Worm (Caenorhabditis elegans) whole organism, L1 larva: ENCODE measurements around the gene C01G10.10.
A peak's percentile ranks its signal among the peaks of the same experiment; 100 is the strongest.

ENCODE experiments used
- C04F5.9 ChIP-seq: sonication (generic microtip); optimal IDR thresholded peaks from 2 replicates; lab custom pipeline; 2016; ENCODE audit warnings: missing genetic modification characterization, missing compliant biosample characterization
- C16A3.4 ChIP-seq: fragments of 150-350 bp; optimal IDR thresholded peaks from 2 replicates; lab custom pipeline; 2014; ENCODE audit warnings: missing biosample characterization, missing genetic modification characterization
- F16B12.6 ChIP-seq: fragments of 150-350 bp; optimal IDR thresholded peaks from 2 replicates; lab custom pipeline; 2014; ENCODE audit warnings: missing biosample characterization, missing genetic modification characterization
- Y116A8C.19 ChIP-seq: sonication (generic microtip); optimal IDR thresholded peaks from 2 replicates; lab custom pipeline; 2016; ENCODE audit warnings: missing compliant biosample characterization, missing genetic modification characterization, borderline replicate concordance
- aha-1 ChIP-seq: fragments of 150-350 bp; optimal IDR thresholded peaks from 2 replicates; lab custom pipeline; 2014; ENCODE audit warnings: missing biosample characterization, missing genetic modification characterization
- alr-1 ChIP-seq: fragments of 200-800 bp; sonication (Bioruptor generic); optimal IDR thresholded peaks from 2 replicates; lab custom pipeline; 2018; ENCODE audit warnings: borderline replicate concordance, mild to moderate bottlenecking, missing genetic modification characterization, missing compliant biosample characterization
- ceh-63 ChIP-seq: fragments of 200-800 bp; sonication (Bioruptor generic); optimal IDR thresholded peaks from 2 replicates; lab custom pipeline; 2018; ENCODE audit warnings: mild to moderate bottlenecking, missing genetic modification characterization, missing compliant biosample characterization
- ceh-8 ChIP-seq: fragments of 200-800 bp; sonication (Bioruptor generic); optimal IDR thresholded peaks from 2 replicates; lab custom pipeline; 2018; ENCODE audit warnings: mild to moderate bottlenecking, missing genetic modification characterization, moderate library complexity, missing compliant biosample characterization
- ceh-82 ChIP-seq, 3 experiments: fragments of 150-350 bp in 1 of 3; sonication (generic microtip) in 2 of 3; optimal IDR thresholded peaks; 2 replicates each; lab custom pipeline; 2014 to 2017; ENCODE audit warnings: missing biosample characterization in 3 of 3, missing genetic modification characterization in 3 of 3
- ceh-90 ChIP-seq: sonication (generic microtip); optimal IDR thresholded peaks from 2 replicates; lab custom pipeline; 2016; ENCODE audit warnings: missing genetic modification characterization, missing compliant biosample characterization
- dpl-1 ChIP-seq, 3 experiments: fragments of 150-350 bp in 2 of 3; sonication (generic microtip) in 1 of 3; optimal IDR thresholded peaks; 2 replicates each; lab custom pipeline; 2014 to 2017; ENCODE audit warnings: missing biosample characterization in 3 of 3, missing genetic modification characterization in 3 of 3, missing genetic modification reagents in 3 of 3
- efl-3 ChIP-seq: fragments of 200-800 bp; sonication (Bioruptor generic); optimal IDR thresholded peaks from 2 replicates; lab custom pipeline; 2018; ENCODE audit warnings: mild to moderate bottlenecking, missing genetic modification characterization, missing compliant biosample characterization
- egl-13 ChIP-seq: sonication (generic microtip); optimal IDR thresholded peaks from 2 replicates; lab custom pipeline; 2016; ENCODE audit warnings: missing genotype, missing genetic modification reagents, missing genetic modification characterization, missing compliant biosample characterization
- egl-27 ChIP-seq, 2 experiments: fragments of 150-350 bp in 1 of 2; sonication (generic microtip); optimal IDR thresholded peaks; 3 replicates each; lab custom pipeline; 2017 to 2018; ENCODE audit warnings: missing biosample characterization in 2 of 2, missing genetic modification characterization in 2 of 2, missing genetic modification reagents in 2 of 2
- elt-3 ChIP-seq, 6 experiments: fragments of 150-350 bp in 1 of 6; sonication (generic microtip); optimal IDR thresholded peaks; 2 replicates each; lab custom pipeline; 2017 to 2018; ENCODE audit warnings: missing biosample characterization in 6 of 6, missing genetic modification characterization in 6 of 6, inconsistent platforms in 1 of 6
- fkh-8 ChIP-seq: sonication (generic microtip); optimal IDR thresholded peaks from 2 replicates; lab custom pipeline; 2016; ENCODE audit warnings: mild to moderate bottlenecking, missing genetic modification characterization, missing compliant biosample characterization
- fos-1 ChIP-seq: fragments of 150-350 bp; optimal IDR thresholded peaks from 2 replicates; lab custom pipeline; 2014; ENCODE audit warnings: missing biosample characterization, missing genetic modification characterization
- hlh-4 ChIP-seq: sonication (generic microtip); optimal IDR thresholded peaks from 2 replicates; lab custom pipeline; 2016; ENCODE audit warnings: mild to moderate bottlenecking, missing genetic modification characterization, missing compliant biosample characterization
- irx-1 ChIP-seq: sonication (generic microtip); optimal IDR thresholded peaks from 2 replicates; lab custom pipeline; 2016; ENCODE audit warnings: missing genetic modification characterization, missing compliant biosample characterization
- isw-1 ChIP-seq: fragments of 200-800 bp; sonication (Bioruptor generic); IDR thresholded peaks from 2 replicates; pipeline ENCODE4 v1.3.6; 2022; ENCODE audit warnings: missing genetic modification characterization, missing compliant biosample characterization
- lin-14 ChIP-seq: fragments of 200-800 bp; sonication (Bioruptor generic); optimal IDR thresholded peaks from 2 replicates; lab custom pipeline; 2018; ENCODE audit warnings: mild to moderate bottlenecking, missing genetic modification characterization, moderate library complexity, missing compliant biosample characterization
- lin-15B ChIP-seq: fragments of 150-350 bp; sonication (generic microtip); optimal IDR thresholded peaks from 3 replicates; lab custom pipeline; 2014; ENCODE audit warnings: missing biosample characterization, missing genetic modification characterization
- lin-35 ChIP-seq, 2 experiments: fragments of 150-350 bp; optimal IDR thresholded peaks; 2 replicates each; lab custom pipeline; 2014; ENCODE audit warnings: missing biosample characterization in 2 of 2, missing genetic modification characterization in 2 of 2, missing genetic modification reagents in 2 of 2
- lin-39 ChIP-seq: fragments of 150-350 bp; optimal IDR thresholded peaks from 2 replicates; lab custom pipeline; 2014; ENCODE audit warnings: missing biosample characterization, missing genetic modification reagents, missing genetic modification characterization
- lir-3 ChIP-seq: sonication (generic microtip); optimal IDR thresholded peaks from 2 replicates; lab custom pipeline; 2016; ENCODE audit warnings: mild to moderate bottlenecking, missing genetic modification characterization, moderate library complexity, missing compliant biosample characterization; ENCODE audit not compliant: poor library complexity
- mab-9 ChIP-seq: fragments of 200-800 bp; sonication (Bioruptor generic); IDR thresholded peaks from 2 replicates; pipeline ENCODE4 v1.3.6; 2022; ENCODE audit warnings: missing genetic modification reagents, missing genetic modification characterization, missing compliant biosample characterization
- mep-1 ChIP-seq: fragments of 150-350 bp; optimal IDR thresholded peaks from 2 replicates; lab custom pipeline; 2014; ENCODE audit warnings: missing biosample characterization, missing genetic modification characterization
- nhr-19 ChIP-seq: fragments of 200-800 bp; sonication (Bioruptor generic); conservative IDR thresholded peaks from 2 replicates; pipeline ENCODE4 v1.3.6; 2022; ENCODE audit warnings: missing genetic modification characterization, missing compliant biosample characterization
- nhr-237 ChIP-seq: fragments of 150-350 bp; optimal IDR thresholded peaks from 2 replicates; lab custom pipeline; 2014; ENCODE audit warnings: missing biosample characterization, missing genetic modification characterization
- nhr-47 ChIP-seq: sonication (generic microtip); optimal IDR thresholded peaks from 2 replicates; lab custom pipeline; 2016; ENCODE audit warnings: mild to moderate bottlenecking, missing genetic modification characterization, moderate library complexity, missing compliant biosample characterization
- nhr-71 ChIP-seq: sonication (generic microtip); optimal IDR thresholded peaks from 2 replicates; lab custom pipeline; 2016; ENCODE audit warnings: mild to moderate bottlenecking, missing genetic modification characterization, moderate library complexity, missing compliant biosample characterization
- nhr-90 ChIP-seq: sonication (generic microtip); optimal IDR thresholded peaks from 2 replicates; lab custom pipeline; 2016; ENCODE audit warnings: mild to moderate bottlenecking, missing genetic modification characterization, missing compliant biosample characterization; ENCODE audit not compliant: poor library complexity
- pax-3 ChIP-seq: fragments of 200-800 bp; sonication (Bioruptor generic); optimal IDR thresholded peaks from 2 replicates; lab custom pipeline; 2018; ENCODE audit warnings: mild to moderate bottlenecking, missing genetic modification characterization, moderate library complexity, missing compliant biosample characterization
- pqm-1 ChIP-seq: sonication (generic microtip); optimal IDR thresholded peaks from 3 replicates; lab custom pipeline; 2017; ENCODE audit warnings: missing biosample characterization, missing genetic modification characterization
- rnt-1 ChIP-seq: sonication (generic microtip); optimal IDR thresholded peaks from 2 replicates; lab custom pipeline; 2016; ENCODE audit warnings: mild to moderate bottlenecking, missing genetic modification characterization, moderate library complexity, missing compliant biosample characterization
- snpc-4 ChIP-seq: fragments of 150-350 bp; optimal IDR thresholded peaks from 2 replicates; lab custom pipeline; 2014; ENCODE audit warnings: missing biosample characterization, missing genetic modification characterization
- sox-4 ChIP-seq: sonication (generic microtip); optimal IDR thresholded peaks from 2 replicates; lab custom pipeline; 2016; ENCODE audit warnings: missing genetic modification characterization, missing compliant biosample characterization
- sptf-1 ChIP-seq: fragments of 150-350 bp; optimal IDR thresholded peaks from 2 replicates; lab custom pipeline; 2014; ENCODE audit warnings: missing biosample characterization, missing genetic modification characterization
- swsn-7 ChIP-seq: sonication (generic microtip); optimal IDR thresholded peaks from 2 replicates; lab custom pipeline; 2016; ENCODE audit warnings: missing genetic modification characterization, missing compliant biosample characterization
- tlp-1 ChIP-seq: fragments of 150-350 bp; optimal IDR thresholded peaks from 2 replicates; lab custom pipeline; 2014; ENCODE audit warnings: missing biosample characterization, missing genetic modification characterization
- unc-130 ChIP-seq: fragments of 150-350 bp; optimal IDR thresholded peaks from 2 replicates; lab custom pipeline; 2017; ENCODE audit warnings: missing biosample characterization, missing genetic modification characterization, inconsistent platforms
- unc-30 ChIP-seq: sonication (generic microtip); optimal IDR thresholded peaks from 2 replicates; lab custom pipeline; 2017; ENCODE audit warnings: missing biosample characterization, missing genetic modification characterization
- unc-62 ChIP-seq: fragments of 150-350 bp; optimal IDR thresholded peaks from 2 replicates; lab custom pipeline; 2014; ENCODE audit warnings: missing biosample characterization, missing genetic modification reagents, missing genetic modification characterization
- unc-86 ChIP-seq: sonication (generic microtip); optimal IDR thresholded peaks from 2 replicates; lab custom pipeline; 2016; ENCODE audit warnings: missing genetic modification characterization, missing compliant biosample characterization
- ztf-4 ChIP-seq: fragments of 150-350 bp; optimal IDR thresholded peaks from 2 replicates; lab custom pipeline; 2014; ENCODE audit warnings: missing biosample characterization, missing genetic modification characterization

Gene C01G10.10

DNA sequence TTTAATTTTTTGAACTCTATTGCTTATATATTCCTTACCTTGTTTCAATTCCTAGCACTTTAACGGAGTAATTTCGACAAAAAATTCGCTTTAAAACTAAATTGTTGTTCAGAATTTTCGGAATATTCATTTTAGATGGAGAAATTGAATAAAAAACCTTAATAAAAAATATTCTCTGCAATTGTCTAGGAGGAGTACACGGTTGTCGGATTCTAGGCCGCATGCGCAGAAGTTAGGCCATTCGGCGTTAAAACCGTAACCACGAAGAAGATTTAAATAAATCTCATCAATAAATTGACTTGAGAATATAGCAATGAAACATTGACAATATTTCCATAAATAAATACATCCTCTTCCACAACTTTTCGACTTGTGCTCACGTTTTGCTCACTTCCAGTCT lies at the start of gene C01G10.10, which contains the start of gene C01G10.9 (continued):
- peak; percentile 70 for TF ChIP-seq Y116A8C.19
- peak; percentile 73 for TF ChIP-seq nhr-19 (GFP tag; lab: Robert Waterston, UW)
- no peak for TF ChIP-seq sptf-1 (tag; lab: Kevin White, UChicago)
- TF ChIP-seq nhr-47 (tag; lab: Kevin White, UChicago): peak; percentile 86
- no peak for TF ChIP-seq unc-62 (GFP tag; lab: Kevin White, UChicago)
- peak; percentile 92 for TF ChIP-seq nhr-90 (tag; lab: Kevin White, UChicago)
- TF ChIP-seq elt-3 (tag; optimal IDR thresholded peaks at IDR 0.05; lab: Kevin White, UChicago): peak in 1 of 6 experiments; percentile 60
- TF ChIP-seq C16A3.4 (tag; lab: Kevin White, UChicago): peak; percentile 27
- peak; percentile 80 for TF ChIP-seq hlh-4
- peak; percentile 79 for TF ChIP-seq mep-1 (tag; lab: Kevin White, UChicago)
- TF ChIP-seq unc-86 (tag; lab: Kevin White, UChicago): peak; percentile 46
- peak; percentile 50 for TF ChIP-seq snpc-4 (tag; lab: Kevin White, UChicago)
- TF ChIP-seq dpl-1 (GFP tag; optimal IDR thresholded peaks at IDR 0.05; lab: Kevin White, UChicago): peak; percentile 45 to 67 (median 56)
- no peak for TF ChIP-seq lin-39
- TF ChIP-seq ceh-90: peak; percentile 92
- peak; percentile 97 for TF ChIP-seq rnt-1 (tag; lab: Kevin White, UChicago)
- TF ChIP-seq isw-1 (GFP tag; lab: Robert Waterston, UW): peak; percentile 46; the same call in 1 of the 2 replicates
- TF ChIP-seq ceh-8: no peak
- TF ChIP-seq tlp-1 (tag; lab: Kevin White, UChicago): no peak
- TF ChIP-seq ztf-4 (tag; lab: Kevin White, UChicago): no peak
- TF ChIP-seq lin-15B: no peak
- peak; percentile 53 for TF ChIP-seq fkh-8 (tag; lab: Kevin White, UChicago)
- TF ChIP-seq nhr-237 (tag; lab: Kevin White, UChicago): no peak
- TF ChIP-seq efl-3 (GFP tag; lab: Kevin White, UChicago): peak; percentile 54
- no peak for TF ChIP-seq unc-30
- peak; percentile 90 for TF ChIP-seq sox-4 (tag; lab: Kevin White, UChicago)
- TF ChIP-seq irx-1 (tag; lab: Kevin White, UChicago): peak; percentile 93
- peak; percentile 28 to 32 (median 30) for TF ChIP-seq ceh-82 (tag; optimal IDR thresholded peaks at IDR 0.05; lab: Kevin White, UChicago)
- TF ChIP-seq egl-13 (tag; lab: Kevin White, UChicago): no peak
- peak; percentile 21 to 46 for TF ChIP-seq lin-35 (GFP tag; optimal IDR thresholded peaks at IDR 0.05; lab: Kevin White, UChicago)
- TF ChIP-seq fos-1 (tag; lab: Kevin White, UChicago): no peak
- no peak for TF ChIP-seq F16B12.6 (tag; lab: Kevin White, UChicago)

DNA sequence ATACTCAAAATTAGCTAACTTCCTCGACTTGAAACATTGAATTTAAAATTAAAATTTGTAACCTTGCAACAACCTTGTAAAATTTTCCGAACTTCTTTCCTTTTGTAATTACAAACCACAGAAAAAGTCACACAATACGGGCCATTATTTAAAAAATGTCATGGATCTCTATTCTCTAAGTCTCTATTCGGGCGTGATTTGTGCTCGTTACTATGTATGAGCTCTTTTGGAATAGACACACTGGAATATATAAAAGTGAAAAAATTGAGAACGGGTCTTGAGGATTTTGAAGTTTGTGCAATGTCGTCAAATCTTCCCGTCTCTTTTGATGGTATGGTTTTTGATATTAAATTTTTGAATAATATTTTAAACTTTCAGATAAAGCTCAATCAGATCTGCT lies 45.7 kb upstream of the C01G10.10 start, which contains the start of gene srr-7:
Gene srr-7 (plus strand): TSS at position 301 of the 400 bp plus-strand sequence.
- TF ChIP-seq unc-130 (tag; lab: Kevin White, UChicago): no peak
- TF ChIP-seq swsn-7 (tag; lab: Kevin White, UChicago): no peak
- TF ChIP-seq pqm-1 (tag; lab: Kevin White, UChicago): no peak
- TF ChIP-seq nhr-19 (GFP tag; lab: Robert Waterston, UW): no peak
- TF ChIP-seq alr-1: no peak
- no peak for TF ChIP-seq mab-9 (GFP tag; lab: Robert Waterston, UW)
- no peak for TF ChIP-seq lir-3 (tag; lab: Kevin White, UChicago)
- no peak for TF ChIP-seq ztf-4 (tag; lab: Kevin White, UChicago)
- TF ChIP-seq tlp-1 (tag; lab: Kevin White, UChicago): no peak
- TF ChIP-seq C04F5.9 (tag; lab: Kevin White, UChicago): no peak
- no peak for TF ChIP-seq ceh-63 (GFP tag; lab: Kevin White, UChicago)
- TF ChIP-seq egl-27 (tag; optimal IDR thresholded peaks at IDR 0.05; lab: Kevin White, UChicago): no peak
- TF ChIP-seq nhr-71 (tag; lab: Kevin White, UChicago): no peak
- TF ChIP-seq Y116A8C.19: no peak
- TF ChIP-seq aha-1: no peak
- no peak for TF ChIP-seq nhr-90 (tag; lab: Kevin White, UChicago)
- TF ChIP-seq pax-3 (tag; lab: Kevin White, UChicago): no peak
- TF ChIP-seq lin-14: no peak
- TF ChIP-seq lin-35 (GFP tag; optimal IDR thresholded peaks at IDR 0.05; lab: Kevin White, UChicago): no peak
